Fruit fly (Drosophila melanogaster): Measurements from ENCODE around the gene CG32277.
A peak's percentile ranks its signal among the peaks of the same experiment; 100 is the strongest.

The CG32277 gene

DNA sequence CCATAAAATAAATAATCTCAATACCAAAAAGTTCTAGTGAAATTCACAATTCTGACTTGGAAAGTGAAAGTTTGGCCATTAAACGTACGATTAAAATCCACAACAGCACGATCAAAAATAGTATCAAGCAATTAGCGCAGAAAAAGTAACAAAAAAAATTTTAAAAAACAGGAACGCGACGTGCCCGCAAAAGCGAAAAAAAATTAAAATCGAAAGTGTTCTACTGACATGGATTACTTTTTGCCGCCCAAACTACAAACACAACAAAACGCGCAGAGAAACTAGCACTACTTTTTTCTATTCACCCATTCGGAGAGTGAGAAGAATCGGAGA lies 44.4 kb upstream of the CG32277 start:
- TF ChIP-seq CG12768 (GFP tag; optimal IDR thresholded peaks at IDR 0.05): no peak
- no peak for TF ChIP-seq Clk (GFP tag; optimal IDR thresholded peaks at IDR 0.05)
- TF ChIP-seq cic (GFP tag; optimal IDR thresholded peaks at IDR 0.05): no peak
- TF ChIP-seq CG7101 (tag; optimal IDR thresholded peaks at IDR 0.05): no peak
- no peak for TF ChIP-seq kay (GFP tag; ENCODE audit: borderline replicate concordance)
- TF ChIP-seq cnc (optimal IDR thresholded peaks at IDR 0.05): no peak
- no peak for TF ChIP-seq Mnt (GFP tag; optimal IDR thresholded peaks at IDR 0.05)
- no peak for TF ChIP-seq CG7045 (GFP tag; optimal IDR thresholded peaks at IDR 0.05)
- TF ChIP-seq Hr96 (GFP tag; optimal IDR thresholded peaks at IDR 0.05): no peak
- no peak for TF ChIP-seq bab1 (GFP tag; optimal IDR thresholded peaks at IDR 0.05)
- TF ChIP-seq CG14711 (tag; optimal IDR thresholded peaks at IDR 0.05): no peak
- TF ChIP-seq Crg-1 (GFP tag; optimal IDR thresholded peaks at IDR 0.05): no peak
- TF ChIP-seq CG11617 (GFP tag; optimal IDR thresholded peaks at IDR 0.05): no peak
- TF ChIP-seq pad (GFP tag; optimal IDR thresholded peaks at IDR 0.05): no peak
- no peak for TF ChIP-seq tj (GFP tag; optimal IDR thresholded peaks at IDR 0.05)
- no peak for TF ChIP-seq ovo (GFP tag; optimal IDR thresholded peaks at IDR 0.05)
- TF ChIP-seq CG1620 (GFP tag; optimal IDR thresholded peaks at IDR 0.05): no peak
- no peak for TF ChIP-seq CG33017 (tag; optimal IDR thresholded peaks at IDR 0.05)

DNA sequence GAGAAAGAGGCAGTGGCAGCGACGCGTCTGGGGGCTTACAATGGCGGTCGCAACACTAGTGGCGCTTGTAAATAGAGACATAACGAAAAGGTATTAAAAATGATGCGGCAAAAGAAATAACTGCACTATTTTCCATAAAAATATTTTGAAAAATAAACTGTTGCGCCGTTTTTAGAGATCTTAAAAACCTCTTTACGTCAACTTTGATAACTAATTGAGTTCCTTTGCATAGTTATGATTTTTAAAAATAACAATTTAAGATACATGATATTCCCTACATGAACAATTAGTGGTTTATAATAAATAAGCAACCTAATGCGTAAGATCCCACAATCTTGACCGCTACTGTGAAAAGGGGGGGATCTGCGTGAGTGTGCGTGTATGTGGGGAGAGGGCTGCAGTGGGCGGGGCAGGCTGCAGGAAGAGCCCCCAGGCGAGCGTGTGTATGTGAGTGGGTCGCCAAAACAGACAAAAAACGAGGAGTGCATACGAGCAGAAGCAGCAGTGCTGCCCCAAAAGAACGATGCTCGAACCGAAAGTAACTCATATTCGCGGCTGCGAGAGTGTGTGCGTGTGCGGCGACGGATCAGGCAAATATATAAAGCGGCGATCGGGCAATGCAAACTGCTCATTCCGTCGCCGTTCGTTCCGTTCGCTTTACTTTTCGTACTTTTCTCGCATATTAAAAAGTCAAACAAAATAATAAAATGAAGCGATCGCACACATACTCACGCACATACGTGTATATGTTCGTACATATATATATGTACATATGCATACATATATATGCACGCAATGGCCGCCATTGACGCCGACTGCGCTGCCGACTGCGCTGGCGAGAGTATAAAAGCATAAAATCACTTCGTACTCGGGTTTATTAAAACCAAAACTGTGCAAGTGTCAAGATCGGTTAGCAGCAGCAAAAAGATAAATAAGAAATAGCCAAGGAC lies 43.7 kb upstream of the CG32277 start:
- TF ChIP-seq toe (GFP tag; optimal IDR thresholded peaks at IDR 0.05) (no peak), CG11617 (GFP tag; optimal IDR thresholded peaks at IDR 0.05) (peak; percentile 36), CG7045 (GFP tag; optimal IDR thresholded peaks at IDR 0.05) (no peak), tj (GFP tag; optimal IDR thresholded peaks at IDR 0.05) (peak; percentile 11), bab1 (GFP tag; optimal IDR thresholded peaks at IDR 0.05) (peak; percentile 58), CG5204 (GFP tag; optimal IDR thresholded peaks at IDR 0.05) (peak; percentile 1), CG14711 (tag; optimal IDR thresholded peaks at IDR 0.05) (peak; percentile 10), pad (GFP tag; optimal IDR thresholded peaks at IDR 0.05) (peak; percentile 47)

DNA sequence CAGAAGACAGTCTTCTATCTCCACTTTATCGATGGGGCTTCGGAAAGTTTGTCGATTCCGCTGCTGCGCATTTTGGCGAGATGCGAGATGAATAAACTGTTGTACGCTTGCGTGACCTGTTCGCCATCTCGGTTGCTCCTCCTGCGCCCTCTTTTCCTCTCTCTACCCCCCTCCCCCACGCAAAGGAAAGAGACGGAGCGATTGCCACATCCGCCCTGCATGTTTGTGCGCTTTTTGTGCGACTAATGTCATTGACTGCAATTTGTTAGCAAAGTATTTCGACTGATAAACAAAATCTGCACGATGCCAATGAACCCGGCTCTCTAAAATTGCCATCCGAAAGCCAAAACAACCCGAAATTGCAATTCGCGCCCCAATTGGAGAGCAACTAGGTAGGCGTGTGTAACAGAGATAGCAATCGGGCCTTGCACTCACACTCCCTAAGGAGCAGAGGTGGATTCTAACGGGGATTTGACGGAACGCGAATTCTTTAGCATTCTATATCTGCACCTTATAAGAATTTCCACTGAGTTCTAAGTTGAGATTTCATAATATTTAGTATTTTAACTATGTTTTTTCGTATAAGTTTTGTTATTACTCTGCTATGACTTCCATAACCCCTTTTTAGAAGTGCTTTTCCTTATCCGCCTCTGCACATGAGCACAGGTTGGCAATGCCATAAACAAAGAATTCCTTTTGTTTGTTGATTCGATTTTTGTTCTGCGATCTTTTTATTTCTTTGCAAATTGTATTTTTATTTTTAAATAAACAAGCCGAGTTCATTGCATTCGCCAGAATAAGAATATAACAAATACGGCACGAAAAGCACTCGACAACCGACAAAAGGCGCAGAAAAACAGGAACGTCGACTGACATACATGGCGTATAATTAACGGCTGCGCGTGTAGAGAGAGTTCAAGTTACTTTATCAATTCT lies 42.1 kb upstream of the CG32277 start, which contains the start of gene CG43389:
Gene CG43389, plus strand, starts transcription at position 886 of the 936 bp plus-strand sequence.
- TF ChIP-seq CG11617 (GFP tag; optimal IDR thresholded peaks at IDR 0.05): peak; percentile 32
- no peak for TF ChIP-seq CG5204 (GFP tag; optimal IDR thresholded peaks at IDR 0.05)
- TF ChIP-seq bab1 (GFP tag; optimal IDR thresholded peaks at IDR 0.05): no peak
- TF ChIP-seq Clk (GFP tag; optimal IDR thresholded peaks at IDR 0.05): no peak
- TF ChIP-seq Hr96 (GFP tag; optimal IDR thresholded peaks at IDR 0.05): no peak

DNA sequence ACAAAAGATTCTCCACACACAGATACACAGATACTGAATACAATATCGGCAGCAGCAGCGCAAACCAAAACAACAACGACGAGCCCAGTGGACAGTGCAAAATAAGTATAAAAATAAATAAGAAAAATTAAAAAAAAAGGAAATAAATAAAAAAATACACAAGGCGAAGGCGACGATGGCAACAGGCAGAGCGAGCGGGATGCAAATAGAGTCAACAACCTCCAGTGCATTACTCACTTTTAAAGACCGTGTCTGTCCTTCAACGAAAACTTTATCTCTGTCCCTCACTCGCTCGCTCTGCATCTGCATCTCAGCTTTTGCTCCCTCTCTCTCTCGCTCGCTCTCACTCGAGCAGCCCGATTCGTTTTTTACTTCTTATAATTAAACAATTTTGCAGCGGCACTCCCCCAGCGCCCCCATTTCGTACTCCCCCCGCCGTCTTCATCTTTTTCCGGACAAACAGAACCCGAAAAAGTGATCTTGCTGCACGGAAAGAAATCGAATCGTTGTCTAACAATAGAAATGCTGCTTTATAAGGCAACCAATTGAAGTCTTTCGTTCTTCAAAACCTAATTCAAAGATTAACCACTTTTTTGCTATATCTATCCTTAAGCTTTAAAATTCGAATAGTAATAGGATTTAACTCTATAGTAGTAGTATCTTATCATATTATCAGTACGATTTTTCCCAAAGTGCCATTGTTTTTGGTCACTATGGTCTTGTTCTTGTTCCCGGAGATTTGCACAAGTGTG lies 41.3 kb upstream of the CG32277 start:
- TF ChIP-seq kay (GFP tag; ENCODE audit: borderline replicate concordance) (no peak), tj (GFP tag; optimal IDR thresholded peaks at IDR 0.05) (no peak), cic (GFP tag; optimal IDR thresholded peaks at IDR 0.05) (peak; percentile 16), ovo (GFP tag; optimal IDR thresholded peaks at IDR 0.05) (no peak)

DNA sequence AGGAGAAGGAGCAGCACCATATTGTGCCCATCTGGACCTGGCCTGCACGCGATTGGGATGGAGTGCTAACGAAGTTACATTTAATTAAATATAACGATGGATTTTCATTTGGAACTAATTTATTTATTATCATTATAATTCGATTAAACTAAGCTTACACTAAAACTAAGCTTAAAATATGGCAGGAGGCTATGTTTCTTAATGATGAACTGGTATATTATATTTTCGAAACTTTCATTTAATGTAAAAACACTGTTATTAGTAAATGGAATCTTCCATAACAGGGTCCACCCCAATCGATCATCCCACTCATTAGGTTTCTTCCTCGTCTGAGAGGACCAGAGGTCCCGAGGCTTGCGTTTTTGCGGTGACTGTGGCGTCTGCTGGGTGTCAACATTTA lies 39.9 kb upstream of the CG32277 start:
- TF ChIP-seq Hr96 (GFP tag; optimal IDR thresholded peaks at IDR 0.05) (no peak), ovo (GFP tag; optimal IDR thresholded peaks at IDR 0.05) (no peak), CG1620 (GFP tag; optimal IDR thresholded peaks at IDR 0.05) (no peak), CG5204 (GFP tag; optimal IDR thresholded peaks at IDR 0.05) (no peak), Crg-1 (GFP tag; optimal IDR thresholded peaks at IDR 0.05) (no peak), bab1 (GFP tag; optimal IDR thresholded peaks at IDR 0.05) (no peak), CG11617 (GFP tag; optimal IDR thresholded peaks at IDR 0.05) (no peak), CG7045 (GFP tag; optimal IDR thresholded peaks at IDR 0.05) (no peak), Mnt (GFP tag; optimal IDR thresholded peaks at IDR 0.05) (no peak), CG7101 (tag; optimal IDR thresholded peaks at IDR 0.05) (no peak), CG14711 (tag; optimal IDR thresholded peaks at IDR 0.05) (no peak)

Data from whole organism, adult.